Fruit fly (Drosophila melanogaster) whole organism, embryonic: Measurements from ENCODE around the gene cher.

Source experiments
- Atf3 ChIP-seq: fragments of 200-800 bp; sonication (Bioruptor generic); optimal IDR thresholded peaks from 3 replicates; lab custom pipeline; 2016; ENCODE audit warnings: missing biosample characterization, missing genetic modification characterization
- B-H1 ChIP-seq: fragments of 200-800 bp; sonication (Bioruptor generic); IDR thresholded peaks from 3 replicates; pipeline ENCODE4 v1.3.6; 2022; ENCODE audit warnings: missing biosample characterization, missing genetic modification characterization
- Blimp-1 ChIP-seq: fragments of 200-800 bp; sonication (Bioruptor generic); optimal IDR thresholded peaks from 3 replicates; lab custom pipeline; 2018; ENCODE audit warnings: missing biosample characterization, missing genetic modification characterization, mild to moderate bottlenecking, moderate library complexity, missing genetic modification reagents
- CG10366 ChIP-seq: fragments of 200-800 bp; sonication (Bioruptor generic); IDR thresholded peaks from 2 replicates; pipeline ENCODE4 v1.3.6; 2022; ENCODE audit warnings: missing biosample characterization, missing genetic modification characterization
- CG10654 ChIP-seq: fragments of 200-800 bp; sonication (Bioruptor generic); optimal IDR thresholded peaks from 2 replicates; lab custom pipeline; 2016; ENCODE audit warnings: missing biosample characterization, missing genetic modification characterization
- CG11560 ChIP-seq: fragments of 200-800 bp; sonication (Bioruptor generic); IDR thresholded peaks from 3 replicates; pipeline ENCODE4 v1.3.6; 2022; ENCODE audit warnings: missing biosample characterization, missing genetic modification characterization
- CG12299 ChIP-seq: fragments of 200-800 bp; sonication (Bioruptor generic); optimal IDR thresholded peaks from 2 replicates; lab custom pipeline; 2018; ENCODE audit warnings: missing biosample characterization, mild to moderate bottlenecking, missing genetic modification characterization
- CG1233 ChIP-seq: fragments of 200-800 bp; sonication (Bioruptor generic); optimal IDR thresholded peaks from 4 replicates; lab custom pipeline; 2018; ENCODE audit warnings: missing biosample characterization, mild to moderate bottlenecking, missing genetic modification characterization
- CG12659 ChIP-seq: fragments of 200-800 bp; sonication (Bioruptor generic); optimal IDR thresholded peaks from 3 replicates; lab custom pipeline; 2017; ENCODE audit warnings: mild to moderate bottlenecking, missing biosample characterization, missing genetic modification reagents, missing genetic modification characterization
- CG12942 ChIP-seq: fragments of 200-800 bp; sonication (Bioruptor generic); optimal IDR thresholded peaks from 3 replicates; lab custom pipeline; 2016; ENCODE audit warnings: missing biosample characterization, missing genetic modification characterization
- CG13123 ChIP-seq: fragments of 200-800 bp; sonication (Bioruptor generic); optimal IDR thresholded peaks from 2 replicates; lab custom pipeline; 2016; ENCODE audit warnings: missing biosample characterization, missing genetic modification characterization
- CG13894 ChIP-seq: fragments of 200-800 bp; sonication (Bioruptor generic); optimal IDR thresholded peaks from 3 replicates; lab custom pipeline; 2018; ENCODE audit warnings: missing biosample characterization, mild to moderate bottlenecking, missing genetic modification characterization, moderate library complexity
- CG14050 ChIP-seq: fragments of 200-800 bp; sonication (Bioruptor generic); IDR thresholded peaks from 3 replicates; pipeline ENCODE4 v1.3.6; 2022; ENCODE audit warnings: missing biosample characterization, missing genetic modification characterization
- CG17359 ChIP-seq: fragments of 200-800 bp; sonication (Bioruptor generic); optimal IDR thresholded peaks from 3 replicates; lab custom pipeline; 2018; ENCODE audit warnings: missing biosample characterization, mild to moderate bottlenecking, missing genetic modification characterization, moderate library complexity
- CG18011 ChIP-seq: fragments of 200-800 bp; sonication (Bioruptor generic); optimal IDR thresholded peaks from 2 replicates; lab custom pipeline; 2017; ENCODE audit warnings: missing biosample characterization, missing genetic modification characterization, mild to moderate bottlenecking, moderate library complexity, missing genotype
- CG18619 ChIP-seq: fragments of 200-800 bp; sonication (Bioruptor generic); optimal IDR thresholded peaks from 3 replicates; lab custom pipeline; 2017; ENCODE audit warnings: missing biosample characterization, mild to moderate bottlenecking, missing genetic modification characterization
- CG2202 ChIP-seq: fragments of 200-800 bp; sonication (Bioruptor generic); optimal IDR thresholded peaks from 2 replicates; lab custom pipeline; 2018; ENCODE audit warnings: missing biosample characterization, mild to moderate bottlenecking, missing genetic modification characterization
- CG32772 ChIP-seq: fragments of 200-800 bp; sonication (Bioruptor generic); IDR thresholded peaks from 2 replicates; pipeline ENCODE4 v1.3.6; 2022; ENCODE audit warnings: missing biosample characterization, missing genetic modification characterization
- CG3838 ChIP-seq: fragments of 200-800 bp; sonication (Bioruptor generic); optimal IDR thresholded peaks from 3 replicates; lab custom pipeline; 2016; ENCODE audit warnings: missing biosample characterization, missing genetic modification characterization
- CG4617 ChIP-seq: fragments of 200-800 bp; sonication (Bioruptor generic); optimal IDR thresholded peaks from 3 replicates; lab custom pipeline; 2016; ENCODE audit warnings: missing biosample characterization, missing genetic modification characterization, borderline replicate concordance
- CG7928 ChIP-seq: fragments of 200-800 bp; sonication (Bioruptor generic); optimal IDR thresholded peaks from 2 replicates; lab custom pipeline; 2017; ENCODE audit warnings: missing biosample characterization, mild to moderate bottlenecking, missing genetic modification characterization
- CG7987 ChIP-seq: fragments of 200-800 bp; sonication (Bioruptor generic); optimal IDR thresholded peaks from 2 replicates; lab custom pipeline; 2018; ENCODE audit warnings: missing biosample characterization, mild to moderate bottlenecking, missing genetic modification characterization, moderate library complexity
- CG9932 ChIP-seq: fragments of 200-800 bp; sonication (Bioruptor generic); IDR thresholded peaks from 2 replicates; pipeline ENCODE4 v1.3.6; 2022; ENCODE audit warnings: missing biosample characterization, missing genetic modification characterization
- D19B ChIP-seq: fragments of 200-800 bp; sonication (Bioruptor generic); optimal IDR thresholded peaks from 2 replicates; lab custom pipeline; 2017; ENCODE audit warnings: missing biosample characterization, mild to moderate bottlenecking, missing genetic modification characterization
- Dip3 ChIP-seq: fragments of 200-800 bp; sonication (Bioruptor generic); optimal IDR thresholded peaks from 3 replicates; lab custom pipeline; 2016; ENCODE audit warnings: missing biosample characterization, missing genetic modification characterization
- E2f2 ChIP-seq: fragments of 200-800 bp; sonication (Bioruptor generic); IDR thresholded peaks from 2 replicates; pipeline ENCODE4 v1.3.6; 2022; ENCODE audit warnings: missing biosample characterization, missing genetic modification characterization
- Fer2 ChIP-seq: fragments of 200-800 bp; sonication (Bioruptor generic); optimal IDR thresholded peaks from 2 replicates; lab custom pipeline; 2018; ENCODE audit warnings: missing biosample characterization, mild to moderate bottlenecking, missing genetic modification characterization, moderate library complexity
- Fer3 ChIP-seq: fragments of 200-800 bp; sonication (Bioruptor generic); optimal IDR thresholded peaks from 2 replicates; lab custom pipeline; 2018; ENCODE audit warnings: missing biosample characterization, mild to moderate bottlenecking, missing genetic modification characterization, moderate library complexity
- Lhr ChIP-seq: fragments of 200-800 bp; sonication (Bioruptor generic); optimal IDR thresholded peaks from 3 replicates; lab custom pipeline; 2017; ENCODE audit warnings: mild to moderate bottlenecking, missing biosample characterization, missing genetic modification reagents, missing genetic modification characterization
- MTF-1 ChIP-seq: fragments of 200-800 bp; sonication (Bioruptor generic); optimal IDR thresholded peaks from 2 replicates; lab custom pipeline; 2018; ENCODE audit warnings: missing biosample characterization, mild to moderate bottlenecking, missing genetic modification characterization, borderline replicate concordance
- Mad ChIP-seq: fragments of 200-800 bp; sonication (Bioruptor generic); optimal IDR thresholded peaks from 2 replicates; lab custom pipeline; 2016; ENCODE audit warnings: missing biosample characterization, missing genetic modification characterization
- Med ChIP-seq: fragments of 200-800 bp; sonication (Bioruptor generic); peaks from one replicate; lab custom pipeline; 2016; ENCODE audit warnings: missing biosample characterization, missing genetic modification characterization, mild to moderate bottlenecking, inconsistent platforms, moderate library complexity
- Scr ChIP-seq: fragments of 200-800 bp; sonication (Bioruptor generic); IDR thresholded peaks from 2 replicates; pipeline ENCODE4 v1.3.6; 2022; ENCODE audit warnings: missing biosample characterization, missing genetic modification characterization; ENCODE audit not compliant: partially characterized antibody
- Sry-δ ChIP-seq: fragments of 200-800 bp; sonication (Bioruptor generic); optimal IDR thresholded peaks from 2 replicates; lab custom pipeline; 2016; ENCODE audit warnings: missing biosample characterization, missing genetic modification characterization
- caup ChIP-seq: fragments of 200-800 bp; sonication (Bioruptor generic); optimal IDR thresholded peaks from 3 replicates; lab custom pipeline; 2017; ENCODE audit warnings: missing biosample characterization, mild to moderate bottlenecking, missing genetic modification characterization, moderate library complexity; ENCODE audit not compliant: severe bottlenecking
- dm ChIP-seq: fragments of 200-800 bp; sonication (Bioruptor generic); optimal IDR thresholded peaks from 3 replicates; lab custom pipeline; 2016; ENCODE audit warnings: missing biosample characterization, missing genetic modification characterization
- dmrt11E ChIP-seq: fragments of 200-800 bp; sonication (Bioruptor generic); optimal IDR thresholded peaks from 3 replicates; lab custom pipeline; 2018; ENCODE audit warnings: missing biosample characterization, mild to moderate bottlenecking, missing genetic modification characterization, moderate library complexity
- exex ChIP-seq: fragments of 200-800 bp; sonication (Bioruptor generic); optimal IDR thresholded peaks from 4 replicates; lab custom pipeline; 2018; ENCODE audit warnings: missing biosample characterization, mild to moderate bottlenecking, missing genetic modification characterization, moderate library complexity
- eyg ChIP-seq: fragments of 200-800 bp; sonication (Bioruptor generic); optimal IDR thresholded peaks from 3 replicates; lab custom pipeline; 2016; ENCODE audit warnings: missing biosample characterization, missing genetic modification characterization
- gcm2 ChIP-seq: fragments of 200-800 bp; sonication (Bioruptor generic); optimal IDR thresholded peaks from 2 replicates; lab custom pipeline; 2016; ENCODE audit warnings: missing biosample characterization, missing genetic modification characterization
- hb ChIP-seq: fragments of 200-800 bp; sonication (Bioruptor generic); IDR thresholded peaks from 3 replicates; pipeline ENCODE4 v1.3.6; 2022; ENCODE audit warnings: missing biosample characterization, missing genetic modification characterization; ENCODE audit not compliant: partially characterized antibody
- jumu ChIP-seq: fragments of 200-800 bp; sonication (Bioruptor generic); optimal IDR thresholded peaks from 3 replicates; lab custom pipeline; 2016; ENCODE audit warnings: missing biosample characterization, missing genetic modification characterization
- onecut ChIP-seq: fragments of 200-800 bp; sonication (Bioruptor generic); IDR thresholded peaks from 2 replicates; pipeline ENCODE4 v1.3.6; 2022; ENCODE audit warnings: missing biosample characterization, missing genetic modification characterization
- psq ChIP-seq: fragments of 200-800 bp; sonication (Bioruptor generic); optimal IDR thresholded peaks from 2 replicates; lab custom pipeline; 2017; ENCODE audit warnings: missing biosample characterization, missing genetic modification characterization
- ranshi ChIP-seq: fragments of 200-800 bp; sonication (Bioruptor generic); IDR thresholded peaks from 2 replicates; pipeline ENCODE4 v1.3.6; 2022; ENCODE audit warnings: missing biosample characterization, missing genetic modification characterization
- stc ChIP-seq: fragments of 200-800 bp; sonication (Bioruptor generic); IDR thresholded peaks from 2 replicates; pipeline ENCODE4 v1.3.6; 2022; ENCODE audit warnings: missing biosample characterization, missing genetic modification characterization
- stwl ChIP-seq: fragments of 200-800 bp; sonication (Bioruptor generic); optimal IDR thresholded peaks from 3 replicates; lab custom pipeline; 2018; ENCODE audit warnings: missing biosample characterization, mild to moderate bottlenecking, missing genetic modification characterization, moderate library complexity
- sug ChIP-seq: fragments of 200-800 bp; optimal IDR thresholded peaks from 2 replicates; lab custom pipeline; 2019; ENCODE audit warnings: missing biosample characterization, mild to moderate bottlenecking, missing genetic modification characterization, moderate library complexity
- tll ChIP-seq, 2 experiments: fragments of 200-800 bp in 1 of 2; fragments of >200 bp in 1 of 2; sonication (Bioruptor generic) in 1 of 2; optimal IDR thresholded peaks; 2 replicates each; lab custom pipeline; 2017 to 2019; ENCODE audit warnings: missing biosample characterization in 2 of 2, missing genetic modification characterization in 2 of 2, mild to moderate bottlenecking in 1 of 2, moderate library complexity in 1 of 2
- zfh1 ChIP-seq: fragments of 200-800 bp; sonication (Bioruptor generic); IDR thresholded peaks from 3 replicates; pipeline ENCODE4 v1.3.6; 2022; ENCODE audit warnings: missing biosample characterization, missing genetic modification characterization

Gene cher

DNA sequence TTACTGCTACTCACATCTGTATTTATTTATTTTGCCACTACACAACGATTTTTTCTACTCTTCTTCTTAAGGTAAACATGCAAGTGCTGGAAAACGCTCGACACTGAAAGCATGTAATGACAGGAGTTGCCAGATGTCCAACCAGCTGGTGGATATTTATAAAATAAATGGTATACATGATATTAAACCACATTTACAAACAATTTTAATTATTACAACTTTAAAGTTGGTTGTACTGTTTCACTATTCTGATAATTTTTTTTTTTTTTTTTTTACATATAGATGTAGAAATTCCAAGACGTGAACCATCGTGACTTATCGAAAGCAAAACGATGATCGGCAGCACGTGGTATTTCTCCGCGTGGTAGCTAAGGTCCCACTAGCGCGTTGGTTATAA lies 45.3 kb downstream of the cher start, which contains the start of the genes Keap1 and kuk (continued):
- TF ChIP-seq Blimp-1 (GFP tag; lab: Kevin White, UChicago) (peak; percentile 6), CG17359 (tag; lab: Kevin White, UChicago) (peak; percentile 99), D19B (GFP tag; lab: Kevin White, UChicago) (peak; percentile 50), Lhr (peak; percentile 92), CG13123 (GFP tag; lab: Kevin White, UChicago) (peak; percentile 66), CG12659 (GFP tag; lab: Kevin White, UChicago) (peak; percentile 75), Scr (peak; percentile 88), Fer3 (tag; lab: Kevin White, UChicago) (peak; percentile 34), CG1233 (GFP tag; lab: Kevin White, UChicago) (peak; percentile 6), onecut (GFP tag; lab: Robert Waterston, UW) (peak; percentile 58), zfh1 (GFP tag; lab: Robert Waterston, UW) (peak; percentile 63; the same call in 1 of the 3 replicates), CG10366 (peak; percentile 44), sug (tag; lab: Kevin White, UChicago) (peak; percentile 33), CG7987 (no peak), Mad (GFP tag; lab: Kevin White, UChicago) (peak; percentile 72), CG7928 (GFP tag; lab: Kevin White, UChicago) (peak; percentile 43), stwl (tag; lab: Kevin White, UChicago) (peak; percentile 70), CG10654 (GFP tag; lab: Kevin White, UChicago) (peak; percentile 43), hb (peak; percentile 59; the same call in 2 of the 3 replicates), jumu (peak; percentile 21), Med (GFP tag; lab: Kevin White, UChicago) (peak; percentile 89), Fer2 (tag; lab: Kevin White, UChicago) (peak; percentile 46), exex (no peak), B-H1 (peak; percentile 13; the same call in 1 of the 3 replicates), gcm2 (GFP tag; lab: Kevin White, UChicago) (peak; percentile 41), MTF-1 (peak; percentile 43), stc (GFP tag; lab: Robert Waterston, UW) (no peak), CG2202 (tag; lab: Kevin White, UChicago) (no peak), caup (peak; percentile 59), CG3838 (GFP tag; lab: Kevin White, UChicago) (peak; percentile 67), dmrt11E (no peak), CG14050 (GFP tag; lab: Robert Waterston, UW) (peak; percentile 25; the same call in 1 of the 3 replicates), CG12299 (no peak), CG18619 (GFP tag; lab: Kevin White, UChicago) (peak; percentile 20), psq (GFP tag; lab: Kevin White, UChicago) (peak; percentile 27), Atf3 (GFP tag; lab: Kevin White, UChicago) (peak; percentile 48), CG13894 (peak; percentile 17), CG32772 (peak; percentile 46; the same call in 1 of the 2 replicates), CG12942 (GFP tag; lab: Kevin White, UChicago) (peak; percentile 57), ranshi (GFP tag; lab: Robert Waterston, UW) (peak; percentile 67), Sry-δ (peak; percentile 73), tll (GFP tag; optimal IDR thresholded peaks at IDR 0.05; lab: Kevin White, UChicago) (no peak), E2f2 (GFP tag; lab: Robert Waterston, UW) (peak; percentile 64), dm (GFP tag; lab: Kevin White, UChicago) (peak; percentile 86), CG4617 (GFP tag; lab: Kevin White, UChicago) (peak; percentile 86), CG18011 (GFP tag; lab: Kevin White, UChicago) (peak; percentile 34), eyg (GFP tag; lab: Kevin White, UChicago) (peak; percentile 58), CG9932 (GFP tag; lab: Robert Waterston, UW) (peak; percentile 74), Dip3 (peak; percentile 63), CG11560 (tag; lab: Robert Waterston, UW) (peak; percentile 13; the same call in 1 of the 3 replicates)
